Fruit fly (Drosophila melanogaster) whole organism, pupa: ENCODE measurements around the gene lili.

Experiments
- CG12605 ChIP-seq: fragments of 200-800 bp; sonication (Bioruptor generic); IDR thresholded peaks from 2 replicates; pipeline ENCODE4 v1.3.6; 2022; ENCODE audit warnings: missing biosample characterization, missing genetic modification characterization
- CG14655 ChIP-seq: fragments of 200-800 bp; sonication (Bioruptor generic); optimal IDR thresholded peaks from 3 replicates; lab custom pipeline; 2017; ENCODE audit warnings: mild to moderate bottlenecking, missing biosample characterization, missing genetic modification reagents, missing genetic modification characterization
- CG15710 ChIP-seq: fragments of 200-800 bp; sonication (Bioruptor generic); optimal IDR thresholded peaks from 2 replicates; lab custom pipeline; 2018; ENCODE audit warnings: missing biosample characterization, mild to moderate bottlenecking, missing genetic modification characterization, moderate library complexity
- CG32121 ChIP-seq: fragments of 200-800 bp; sonication (Bioruptor generic); IDR thresholded peaks from 2 replicates; pipeline ENCODE4 v1.3.6; 2022; ENCODE audit warnings: missing biosample characterization, missing genetic modification characterization
- CG8159 ChIP-seq: fragments of 200-800 bp; sonication (Bioruptor generic); optimal IDR thresholded peaks from 3 replicates; lab custom pipeline; 2018; ENCODE audit warnings: missing biosample characterization, mild to moderate bottlenecking, missing genetic modification characterization, moderate library complexity
- CG8301 ChIP-seq: fragments of 200-800 bp; sonication (Bioruptor generic); optimal IDR thresholded peaks from 2 replicates; lab custom pipeline; 2018; ENCODE audit warnings: missing biosample characterization, mild to moderate bottlenecking, missing genetic modification characterization
- D1 ChIP-seq: fragments of 200-800 bp; sonication (Bioruptor generic); optimal IDR thresholded peaks from 2 replicates; lab custom pipeline; 2018; ENCODE audit warnings: missing biosample characterization, mild to moderate bottlenecking, missing genetic modification characterization, moderate library complexity
- Ets98B ChIP-seq: fragments of 200-800 bp; sonication (Bioruptor generic); IDR thresholded peaks from 2 replicates; pipeline ENCODE4 v1.3.6; 2022; ENCODE audit warnings: missing biosample characterization, missing genetic modification characterization
- Pif1A ChIP-seq: fragments of 200-800 bp; sonication (Bioruptor generic); optimal IDR thresholded peaks from 3 replicates; lab custom pipeline; 2016; ENCODE audit warnings: missing biosample characterization, missing genetic modification characterization
- Pif1B ChIP-seq: fragments of 200-800 bp; sonication (Bioruptor generic); optimal IDR thresholded peaks from 3 replicates; lab custom pipeline; 2016; ENCODE audit warnings: missing biosample characterization, missing genetic modification characterization
- Snoo ChIP-seq: fragments of 200-800 bp; sonication (Bioruptor generic); optimal IDR thresholded peaks from 3 replicates; lab custom pipeline; 2017; ENCODE audit warnings: missing biosample characterization, mild to moderate bottlenecking, missing genetic modification characterization, inconsistent platforms
- fd96Ca ChIP-seq: fragments of 200-800 bp; sonication (Bioruptor generic); IDR thresholded peaks from 3 replicates; pipeline ENCODE4 v1.3.6; 2022; ENCODE audit warnings: missing biosample characterization, missing genetic modification characterization
- gl ChIP-seq: fragments of 200-800 bp; sonication (Bioruptor generic); optimal IDR thresholded peaks from 2 replicates; lab custom pipeline; 2018; ENCODE audit warnings: missing biosample characterization, mild to moderate bottlenecking, missing genetic modification characterization

DNA sequence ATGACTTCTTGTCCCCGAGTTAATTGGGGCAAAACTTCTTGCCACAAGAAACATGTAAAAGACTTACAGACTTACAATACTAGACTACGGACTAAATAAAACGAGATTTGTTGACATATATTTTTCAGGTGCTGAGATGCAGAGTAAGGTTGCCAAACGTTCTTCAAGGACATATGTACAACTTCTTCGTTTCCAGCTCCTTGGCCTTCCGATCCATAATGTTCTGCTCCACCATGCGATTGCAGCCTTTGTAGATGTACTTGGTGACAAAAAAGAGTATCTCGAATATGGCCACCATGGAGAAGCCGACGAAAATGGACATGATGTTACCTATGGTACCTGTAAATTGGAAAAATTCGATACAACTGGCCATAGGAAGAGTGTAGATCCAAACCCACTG is 43.6 kb upstream of the lili start, which contains the start of gene CAH4:
- TF ChIP-seq CG8301 (tag; lab: Kevin White, UChicago) = no peak
- TF ChIP-seq Ets98B (GFP tag; lab: Robert Waterston, UW) = no peak
- no peak for TF ChIP-seq fd96Ca
- no peak for TF ChIP-seq CG12605
- TF ChIP-seq Pif1A (GFP tag; lab: Kevin White, UChicago) = no peak
- no peak for TF ChIP-seq D1 (tag; lab: Kevin White, UChicago)
- TF ChIP-seq CG8159 (tag; lab: Kevin White, UChicago) = no peak
- no peak for TF ChIP-seq gl (tag; lab: Kevin White, UChicago)
- TF ChIP-seq CG14655 = no peak
- no peak for TF ChIP-seq Pif1B (GFP tag; lab: Kevin White, UChicago)
- TF ChIP-seq Snoo (tag; lab: Kevin White, UChicago) = no peak
- no peak for TF ChIP-seq CG32121 (GFP tag; lab: Robert Waterston, UW)
- no peak for TF ChIP-seq CG15710 (tag; lab: Kevin White, UChicago)
